Fruit fly (Drosophila melanogaster) whole organism, adult: Measurements from ENCODE around the gene Jon99Cii.

Source experiments
- CG11617 ChIP-seq: fragments of 200-800 bp; sonication (Bioruptor generic); optimal IDR thresholded peaks from 2 replicates; lab custom pipeline; 2017; ENCODE audit warnings: mild to moderate bottlenecking, missing biosample characterization, missing genetic modification reagents, missing genetic modification characterization
- Hr96 ChIP-seq: fragments of 200-800 bp; sonication (Bioruptor generic); optimal IDR thresholded peaks from 2 replicates; lab custom pipeline; 2016; ENCODE audit warnings: missing biosample characterization, missing genetic modification characterization
- pad ChIP-seq: fragments of 200-800 bp; sonication (Bioruptor generic); optimal IDR thresholded peaks from 3 replicates; lab custom pipeline; 2017; ENCODE audit warnings: missing biosample characterization, missing genetic modification characterization, mild to moderate bottlenecking, moderate library complexity, missing genetic modification reagents

DNA sequence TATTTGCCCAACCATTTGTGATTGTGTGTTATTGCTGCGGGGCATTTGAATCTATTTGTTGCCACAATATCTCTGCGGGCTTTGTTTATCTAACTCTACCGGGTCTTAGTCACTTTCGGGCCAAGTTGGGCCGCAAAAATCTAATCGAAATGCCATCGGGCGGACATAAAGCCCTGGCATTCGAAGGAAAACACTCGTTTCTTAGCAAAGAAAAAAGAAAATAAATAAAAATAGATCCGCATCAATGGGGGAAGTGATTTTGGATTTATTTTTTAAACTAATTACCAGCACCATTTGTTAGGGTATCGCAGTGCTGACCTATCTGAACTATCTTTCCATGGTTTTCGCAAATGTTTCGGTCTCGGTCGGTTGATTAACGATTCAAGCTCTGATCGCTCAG, 25.8 kb downstream of the Jon99Cii start:
- TF ChIP-seq CG11617 = no peak
- no peak for TF ChIP-seq Hr96 (GFP tag; lab: Kevin White, UChicago)
- TF ChIP-seq pad (GFP tag; lab: Kevin White, UChicago) = no peak
